Worm (Caenorhabditis elegans): ENCODE data around the gene K08D10.14.

K08D10.14 gene

ce11 chrIV:4204275-4204674 is 49.5 kb downstream of the K08D10.14 start, which contains the start of gene pax-2:
pax-2 (minus strand) TSS chrIV:4204375.
- TF ChIP-seq irx-1 (tag; optimal IDR thresholded peaks at IDR 0.05) (no peak), fkh-8 (tag; optimal IDR thresholded peaks at IDR 0.05) (peak; percentile 21)

Data from whole organism, L1 larva.